Worm (Caenorhabditis elegans) whole organism, mixed stage, embryonic: ENCODE measurements around the gene F56C9.6.

ENCODE experiments used
- ces-1 ChIP-seq: fragments of 150-350 bp; optimal IDR thresholded peaks from 2 replicates; lab custom pipeline; 2014; ENCODE audit warnings: missing biosample characterization, missing genetic modification reagents, missing genetic modification characterization
- cnd-1 ChIP-seq: fragments of 200-800 bp; sonication (Bioruptor generic); optimal IDR thresholded peaks from 2 replicates; lab custom pipeline; 2018; ENCODE audit warnings: mild to moderate bottlenecking, missing genetic modification characterization, missing compliant biosample characterization
- elt-1 ChIP-seq: sonication (generic microtip); optimal IDR thresholded peaks from 2 replicates; lab custom pipeline; 2017; ENCODE audit warnings: missing genetic modification characterization, mild to moderate bottlenecking, missing compliant biosample characterization, antibody characterized with exemption, moderate library complexity, borderline replicate concordance; ENCODE audit not compliant: insufficient read depth
- lsy-2 ChIP-seq: fragments of 150-350 bp; optimal IDR thresholded peaks from 2 replicates; lab custom pipeline; 2014; ENCODE audit warnings: missing biosample characterization, missing genetic modification characterization
- mab-5 ChIP-seq: fragments of 150-350 bp; optimal IDR thresholded peaks from 2 replicates; lab custom pipeline; 2014; ENCODE audit warnings: missing biosample characterization, missing genetic modification characterization
- nhr-12 ChIP-seq: fragments of 150-350 bp; optimal IDR thresholded peaks from 2 replicates; lab custom pipeline; 2014; ENCODE audit warnings: missing biosample characterization, missing genetic modification characterization
- nhr-2 ChIP-seq: fragments of 150-350 bp; optimal IDR thresholded peaks from 2 replicates; lab custom pipeline; 2014; ENCODE audit warnings: missing biosample characterization, missing genetic modification characterization
- nhr-28 ChIP-seq: fragments of 150-350 bp; optimal IDR thresholded peaks from 2 replicates; lab custom pipeline; 2014; ENCODE audit warnings: missing biosample characterization, missing genetic modification characterization
- nhr-76 ChIP-seq: sonication (generic microtip); optimal IDR thresholded peaks from 2 replicates; lab custom pipeline; 2017; ENCODE audit warnings: missing biosample characterization, missing genetic modification characterization
- pha-4 ChIP-seq: fragments of 150-350 bp; optimal IDR thresholded peaks from 2 replicates; lab custom pipeline; 2018; ENCODE audit warnings: missing biosample characterization, missing genetic modification reagents, missing genetic modification characterization
- snpc-4 ChIP-seq: fragments of 150-350 bp; optimal IDR thresholded peaks from 2 replicates; lab custom pipeline; 2014; ENCODE audit warnings: missing biosample characterization, missing genetic modification characterization
- sptf-1 ChIP-seq: sonication (generic microtip); optimal IDR thresholded peaks from 2 replicates; lab custom pipeline; 2017; ENCODE audit warnings: mild to moderate bottlenecking, missing genetic modification characterization, moderate library complexity, missing compliant biosample characterization
- unc-120 ChIP-seq: sonication (generic microtip); optimal IDR thresholded peaks from 2 replicates; lab custom pipeline; 2017; ENCODE audit warnings: missing genetic modification characterization, missing compliant biosample characterization; ENCODE audit not compliant: poor library complexity, severe bottlenecking
- unc-39 ChIP-seq: fragments of 150-350 bp; optimal IDR thresholded peaks from 2 replicates; lab custom pipeline; 2014; ENCODE audit warnings: missing biosample characterization, missing genetic modification characterization

DNA sequence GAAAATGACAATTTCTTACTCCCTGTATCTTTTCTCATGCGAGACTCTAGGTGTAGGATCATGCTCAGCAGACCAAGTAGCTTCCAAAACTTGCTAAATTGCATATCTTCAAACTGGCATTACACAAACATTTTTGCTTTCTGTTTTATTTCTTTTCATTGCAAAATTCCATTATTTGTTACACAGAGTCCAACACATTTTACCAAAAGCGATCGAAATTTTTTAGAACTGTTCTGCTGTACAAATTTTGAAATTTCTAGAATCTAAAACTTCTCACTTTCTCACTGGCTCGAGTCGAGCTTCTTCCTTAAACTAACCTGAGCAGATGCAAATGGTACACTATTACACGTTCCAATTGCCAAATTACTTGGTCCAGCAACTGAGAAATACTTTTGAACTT, 3.9 kb upstream of the F56C9.6 start:
- TF ChIP-seq ces-1 (GFP tag; lab: Kevin White, UChicago) = no peak
- no peak for TF ChIP-seq pha-4 (tag; lab: Kevin White, UChicago)
- no peak for TF ChIP-seq sptf-1 (tag; lab: Kevin White, UChicago)
- TF ChIP-seq elt-1 = no peak
- no peak for TF ChIP-seq snpc-4 (tag; lab: Kevin White, UChicago)
- TF ChIP-seq nhr-2 (tag; lab: Kevin White, UChicago) = no peak
- no peak for TF ChIP-seq unc-39 (tag; lab: Kevin White, UChicago)
- no peak for TF ChIP-seq lsy-2 (tag; lab: Kevin White, UChicago)
- no peak for TF ChIP-seq nhr-12
- no peak for TF ChIP-seq mab-5 (tag; lab: Kevin White, UChicago)
- TF ChIP-seq cnd-1 (tag; lab: Kevin White, UChicago) = no peak
- TF ChIP-seq nhr-76 (tag; lab: Kevin White, UChicago) = no peak
- no peak for TF ChIP-seq unc-120
- no peak for TF ChIP-seq nhr-28 (tag; lab: Kevin White, UChicago)
